Fruit fly (Drosophila melanogaster): ENCODE data around the gene bdl.

bdl gene

dm6 chr2L:4286014-4286527 is 38.3 kb upstream of the bdl start (continued):
- no peak for TF ChIP-seq CG2116 (GFP tag; optimal IDR thresholded peaks at IDR 0.05)
- TF ChIP-seq gt (GFP tag; IDR thresholded peaks at IDR 0.05), result no peak
- TF ChIP-seq CG13123 (GFP tag; optimal IDR thresholded peaks at IDR 0.05), result no peak
- no peak for TF ChIP-seq ci (GFP tag; IDR thresholded peaks at IDR 0.05)
- TF ChIP-seq chinmo (GFP tag; IDR thresholded peaks at IDR 0.05; ENCODE audit: partially characterized antibody), result 0 out of 4 replicates have a peak, but pooled peaks have one; percentile 24
- TF ChIP-seq CG2199 (GFP tag; IDR thresholded peaks at IDR 0.05), result no peak
- no peak for TF ChIP-seq CG4617 (GFP tag; optimal IDR thresholded peaks at IDR 0.05; ENCODE audit: borderline replicate concordance)
- no peak for TF ChIP-seq ac (GFP tag; optimal IDR thresholded peaks at IDR 0.05)
- no peak for TF ChIP-seq slbo (GFP tag; IDR thresholded peaks at IDR 0.05)
- TF ChIP-seq CG12391 (tag; optimal IDR thresholded peaks at IDR 0.05), result peak; percentile 21
- peak; percentile 26 for TF ChIP-seq Hr3 (GFP tag; optimal IDR thresholded peaks at IDR 0.05)
- TF ChIP-seq B-H1 (GFP tag; IDR thresholded peaks at IDR 0.05), result no peak
- TF ChIP-seq CG15073 (GFP tag; optimal IDR thresholded peaks at IDR 0.05), result no peak
- TF ChIP-seq CG2678 (tag; optimal IDR thresholded peaks at IDR 0.05), result peak; percentile 64
- TF ChIP-seq CG11696 (GFP tag; IDR thresholded peaks at IDR 0.05), result no peak
- TF ChIP-seq CG6654 (GFP tag; optimal IDR thresholded peaks at IDR 0.05), result no peak
- TF ChIP-seq CG11093 (GFP tag; IDR thresholded peaks at IDR 0.05), result 0 out of 3 replicates have a peak, but pooled peaks have one; percentile 25
- no peak for TF ChIP-seq CG32772 (GFP tag; IDR thresholded peaks at IDR 0.05)
- no peak for TF ChIP-seq btn (GFP tag; optimal IDR thresholded peaks at IDR 0.05)
- no peak for TF ChIP-seq CG10543 (GFP tag; optimal IDR thresholded peaks at IDR 0.05)
- TF ChIP-seq sqz (GFP tag; optimal IDR thresholded peaks at IDR 0.05), result no peak
- TF ChIP-seq sens-2 (GFP tag; IDR thresholded peaks at IDR 0.05), result no peak
- no peak for TF ChIP-seq CG13287 (GFP tag; IDR thresholded peaks at IDR 0.05; ENCODE audit: partially characterized antibody)
- no peak for TF ChIP-seq zfh2 (GFP tag; optimal IDR thresholded peaks at IDR 0.05)
- no peak for TF ChIP-seq CG6272 (GFP tag; IDR thresholded peaks at IDR 0.05)
- no peak for TF ChIP-seq CG12942 (GFP tag; optimal IDR thresholded peaks at IDR 0.05)
- no peak for TF ChIP-seq CG1602 (GFP tag; optimal IDR thresholded peaks at IDR 0.05)
- peak; percentile 33 for TF ChIP-seq fd96Cb (tag; optimal IDR thresholded peaks at IDR 0.05)
- no peak for TF ChIP-seq sc (optimal IDR thresholded peaks at IDR 0.05)
- no peak for TF ChIP-seq sc (GFP tag; optimal IDR thresholded peaks at IDR 0.05)
- no peak for TF ChIP-seq CG4328 (GFP tag; optimal IDR thresholded peaks at IDR 0.05)
- peak; percentile 38 for TF ChIP-seq CG7556 (GFP tag; optimal IDR thresholded peaks at IDR 0.05)
- peak; percentile 47 for TF ChIP-seq Ets65A (GFP tag)
- no peak for TF ChIP-seq tup (GFP tag; optimal IDR thresholded peaks at IDR 0.05)
- TF ChIP-seq CrebB (tag; optimal IDR thresholded peaks at IDR 0.05), result no peak
- no peak for TF ChIP-seq CG12744 (GFP tag; optimal IDR thresholded peaks at IDR 0.05)
- no peak for TF ChIP-seq CG9609 (GFP tag; optimal IDR thresholded peaks at IDR 0.05)
- no peak for TF ChIP-seq az2 (GFP tag; optimal IDR thresholded peaks at IDR 0.05)
- peak; percentile 15 for TF ChIP-seq tio (GFP tag; optimal IDR thresholded peaks at IDR 0.05)
- no peak for TF ChIP-seq CG16815 (GFP tag; optimal IDR thresholded peaks at IDR 0.05)
- TF ChIP-seq cato (GFP tag; optimal IDR thresholded peaks at IDR 0.05; ENCODE audit: borderline replicate concordance), result no peak
- no peak for TF ChIP-seq CG3065 (GFP tag; optimal IDR thresholded peaks at IDR 0.05)
- TF ChIP-seq H2.0 (GFP tag; IDR thresholded peaks at IDR 0.05), result no peak
- TF ChIP-seq CG7357 (GFP tag; IDR thresholded peaks at IDR 0.05), result no peak
- TF ChIP-seq CG7271 (tag; optimal IDR thresholded peaks at IDR 0.05), result no peak
- peak; percentile 30 for TF ChIP-seq Sox100B (GFP tag; optimal IDR thresholded peaks at IDR 0.05)
- TF ChIP-seq CG15269 (tag; optimal IDR thresholded peaks at IDR 0.05), result peak; percentile 15
- no peak for TF ChIP-seq MBD-R2 (GFP tag; IDR thresholded peaks at IDR 0.05)
- no peak for TF ChIP-seq fu2 (GFP tag; optimal IDR thresholded peaks at IDR 0.05)
- TF ChIP-seq hb (GFP tag; IDR thresholded peaks at IDR 0.05; ENCODE audit: partially characterized antibody), result 0 out of 3 replicates have a peak, but pooled peaks have one; percentile 26
- no peak for TF ChIP-seq CG4730 (GFP tag; IDR thresholded peaks at IDR 0.05)
- TF ChIP-seq dmrt11E (tag; optimal IDR thresholded peaks at IDR 0.05), result no peak

All from whole organism, embryonic.